Worm (Caenorhabditis elegans): ENCODE measurements around the gene F08D12.4.

DNA sequence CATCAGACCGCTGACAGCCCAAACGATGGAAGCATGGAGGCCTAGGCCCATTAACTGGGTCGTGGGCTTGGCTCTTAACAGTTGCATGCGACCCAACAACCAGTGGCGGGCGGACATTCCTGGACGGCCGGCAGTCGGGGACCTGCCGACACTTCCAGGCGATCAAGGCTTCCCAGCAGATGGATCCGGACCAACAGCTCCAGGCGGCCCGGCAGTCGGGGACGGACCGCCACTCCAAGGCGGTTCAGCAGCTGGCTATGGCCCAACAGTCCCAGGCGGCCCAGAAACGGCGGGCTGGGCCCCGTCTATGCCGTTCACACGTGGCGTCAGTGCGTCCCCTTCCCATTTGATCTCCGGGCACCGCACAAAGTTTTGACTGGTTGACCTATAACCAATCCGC, 36.5 kb upstream of the F08D12.4 start:
- TF ChIP-seq pha-4 (tag; optimal IDR thresholded peaks at IDR 0.05) = no peak
- no peak for TF ChIP-seq mls-2 (tag; optimal IDR thresholded peaks at IDR 0.05)
- no peak for TF ChIP-seq elt-3 (tag; optimal IDR thresholded peaks at IDR 0.05)
- TF ChIP-seq ztf-11 (tag; optimal IDR thresholded peaks at IDR 0.05) = no peak
- TF ChIP-seq blmp-1 (tag; optimal IDR thresholded peaks at IDR 0.05) = no peak
- TF ChIP-seq M03D4.4 (tag; optimal IDR thresholded peaks at IDR 0.05) = no peak
- no peak for TF ChIP-seq ces-1 (GFP tag; optimal IDR thresholded peaks at IDR 0.05)
- no peak for TF ChIP-seq mep-1 (tag; optimal IDR thresholded peaks at IDR 0.05)
- TF ChIP-seq elt-1 (tag; optimal IDR thresholded peaks at IDR 0.05; ENCODE audit: borderline replicate concordance, insufficient read depth) = no peak

Data from whole organism, mixed stage, embryonic.